Worm (Caenorhabditis elegans) whole organism, L1 larva: ENCODE data around the gene R10E4.11.
A peak's percentile ranks its signal among the peaks of the same experiment; 100 is the strongest.

Source experiments
- C04F5.9 ChIP-seq: sonication (generic microtip); optimal IDR thresholded peaks from 2 replicates; lab custom pipeline; 2016; ENCODE audit warnings: missing genetic modification characterization, missing compliant biosample characterization
- Y116A8C.19 ChIP-seq: sonication (generic microtip); optimal IDR thresholded peaks from 2 replicates; lab custom pipeline; 2016; ENCODE audit warnings: missing compliant biosample characterization, missing genetic modification characterization, borderline replicate concordance
- aha-1 ChIP-seq: fragments of 150-350 bp; optimal IDR thresholded peaks from 2 replicates; lab custom pipeline; 2014; ENCODE audit warnings: missing biosample characterization, missing genetic modification characterization
- ama-1 ChIP-seq: fragments of 150-350 bp; optimal IDR thresholded peaks from 2 replicates; lab custom pipeline; 2014
- ceh-63 ChIP-seq: fragments of 200-800 bp; sonication (Bioruptor generic); optimal IDR thresholded peaks from 2 replicates; lab custom pipeline; 2018; ENCODE audit warnings: mild to moderate bottlenecking, missing genetic modification characterization, missing compliant biosample characterization
- ceh-82 ChIP-seq, 3 experiments: fragments of 150-350 bp in 1 of 3; sonication (generic microtip) in 2 of 3; optimal IDR thresholded peaks; 2 replicates each; lab custom pipeline; 2014 to 2017; ENCODE audit warnings: missing biosample characterization in 3 of 3, missing genetic modification characterization in 3 of 3
- ceh-88 ChIP-seq: fragments of 200-800 bp; sonication (Bioruptor generic); IDR thresholded peaks from 2 replicates; pipeline ENCODE4 v1.3.6; 2022; ENCODE audit warnings: missing genetic modification characterization, missing compliant biosample characterization
- ces-1 ChIP-seq: fragments of 150-350 bp; optimal IDR thresholded peaks from 2 replicates; lab custom pipeline; 2014; ENCODE audit warnings: missing biosample characterization, missing genetic modification reagents, missing genetic modification characterization
- dpl-1 ChIP-seq, 3 experiments: fragments of 150-350 bp in 2 of 3; sonication (generic microtip) in 1 of 3; optimal IDR thresholded peaks; 2 replicates each; lab custom pipeline; 2014 to 2017; ENCODE audit warnings: missing biosample characterization in 3 of 3, missing genetic modification characterization in 3 of 3, missing genetic modification reagents in 3 of 3
- dsc-1 ChIP-seq: sonication (generic microtip); optimal IDR thresholded peaks from 2 replicates; lab custom pipeline; 2016; ENCODE audit warnings: mild to moderate bottlenecking, missing genetic modification characterization, missing compliant biosample characterization
- efl-1 ChIP-seq, 4 experiments: fragments of 150-350 bp; optimal IDR thresholded peaks in 3 of 4; peaks in 1 of 4; 1 replicate in 1 of 4; 2 replicates in 3 of 4; lab custom pipeline; 2014; ENCODE audit warnings: missing biosample characterization in 2 of 4, missing genetic modification characterization in 2 of 4, missing genetic modification reagents in 2 of 4
- efl-3 ChIP-seq: fragments of 200-800 bp; sonication (Bioruptor generic); optimal IDR thresholded peaks from 2 replicates; lab custom pipeline; 2018; ENCODE audit warnings: mild to moderate bottlenecking, missing genetic modification characterization, missing compliant biosample characterization
- elt-2 ChIP-seq: sonication (generic microtip); optimal IDR thresholded peaks from 2 replicates; lab custom pipeline; 2016; ENCODE audit warnings: missing genetic modification characterization, mild to moderate bottlenecking, inconsistent platforms, missing compliant biosample characterization, missing genetic modification reagents
- elt-3 ChIP-seq, 6 experiments: fragments of 150-350 bp in 1 of 6; sonication (generic microtip); optimal IDR thresholded peaks; 2 replicates each; lab custom pipeline; 2017 to 2018; ENCODE audit warnings: missing biosample characterization in 6 of 6, missing genetic modification characterization in 6 of 6, inconsistent platforms in 1 of 6
- fkh-10 ChIP-seq: sonication (generic microtip); optimal IDR thresholded peaks from 2 replicates; lab custom pipeline; 2017; ENCODE audit warnings: missing biosample characterization, missing genetic modification reagents, missing genetic modification characterization
- fkh-4 ChIP-seq: sonication (generic microtip); optimal IDR thresholded peaks from 2 replicates; lab custom pipeline; 2016; ENCODE audit warnings: missing compliant biosample characterization, missing genetic modification characterization, borderline replicate concordance
- fos-1 ChIP-seq: fragments of 150-350 bp; optimal IDR thresholded peaks from 2 replicates; lab custom pipeline; 2014; ENCODE audit warnings: missing biosample characterization, missing genetic modification characterization
- hlh-4 ChIP-seq: sonication (generic microtip); optimal IDR thresholded peaks from 2 replicates; lab custom pipeline; 2016; ENCODE audit warnings: mild to moderate bottlenecking, missing genetic modification characterization, missing compliant biosample characterization
- lin-13 ChIP-seq: fragments of 150-350 bp; optimal IDR thresholded peaks from 2 replicates; lab custom pipeline; 2014; ENCODE audit warnings: missing biosample characterization, missing genetic modification reagents, missing genetic modification characterization
- lin-35 ChIP-seq, 2 experiments: fragments of 150-350 bp; optimal IDR thresholded peaks; 2 replicates each; lab custom pipeline; 2014; ENCODE audit warnings: missing biosample characterization in 2 of 2, missing genetic modification characterization in 2 of 2, missing genetic modification reagents in 2 of 2
- mab-9 ChIP-seq: fragments of 200-800 bp; sonication (Bioruptor generic); IDR thresholded peaks from 2 replicates; pipeline ENCODE4 v1.3.6; 2022; ENCODE audit warnings: missing genetic modification reagents, missing genetic modification characterization, missing compliant biosample characterization
- mef-2 ChIP-seq: fragments of 150-350 bp; optimal IDR thresholded peaks from 2 replicates; lab custom pipeline; 2014; ENCODE audit warnings: missing biosample characterization, missing genetic modification characterization
- nhr-11 ChIP-seq: fragments of 150-350 bp; optimal IDR thresholded peaks from 2 replicates; lab custom pipeline; 2014; ENCODE audit warnings: missing biosample characterization, missing genetic modification characterization
- nhr-12 ChIP-seq: sonication (generic microtip); optimal IDR thresholded peaks from 2 replicates; lab custom pipeline; 2017; ENCODE audit warnings: missing biosample characterization, missing genetic modification characterization
- nhr-28 ChIP-seq: fragments of 150-350 bp; optimal IDR thresholded peaks from 2 replicates; lab custom pipeline; 2014; ENCODE audit warnings: missing biosample characterization, missing genetic modification characterization
- nhr-47 ChIP-seq: sonication (generic microtip); optimal IDR thresholded peaks from 2 replicates; lab custom pipeline; 2016; ENCODE audit warnings: mild to moderate bottlenecking, missing genetic modification characterization, moderate library complexity, missing compliant biosample characterization
- nhr-76 ChIP-seq: sonication (generic microtip); optimal IDR thresholded peaks from 2 replicates; lab custom pipeline; 2017; ENCODE audit warnings: missing biosample characterization, missing genetic modification characterization
- nhr-77 ChIP-seq: fragments of 150-350 bp; optimal IDR thresholded peaks from 2 replicates; lab custom pipeline; 2014; ENCODE audit warnings: missing biosample characterization, missing genetic modification characterization
- nhr-85 ChIP-seq: sonication (generic microtip); peaks from one replicate; lab custom pipeline; 2016; ENCODE audit warnings: missing genetic modification characterization, inconsistent platforms, missing compliant biosample characterization
- nhr-90 ChIP-seq: sonication (generic microtip); optimal IDR thresholded peaks from 2 replicates; lab custom pipeline; 2016; ENCODE audit warnings: mild to moderate bottlenecking, missing genetic modification characterization, missing compliant biosample characterization; ENCODE audit not compliant: poor library complexity
- pax-3 ChIP-seq: fragments of 200-800 bp; sonication (Bioruptor generic); optimal IDR thresholded peaks from 2 replicates; lab custom pipeline; 2018; ENCODE audit warnings: mild to moderate bottlenecking, missing genetic modification characterization, moderate library complexity, missing compliant biosample characterization
- pqm-1 ChIP-seq: sonication (generic microtip); optimal IDR thresholded peaks from 3 replicates; lab custom pipeline; 2017; ENCODE audit warnings: missing biosample characterization, missing genetic modification characterization
- rnt-1 ChIP-seq: sonication (generic microtip); optimal IDR thresholded peaks from 2 replicates; lab custom pipeline; 2016; ENCODE audit warnings: mild to moderate bottlenecking, missing genetic modification characterization, moderate library complexity, missing compliant biosample characterization
- snu-23 ChIP-seq: sonication (generic microtip); optimal IDR thresholded peaks from 2 replicates; lab custom pipeline; 2016; ENCODE audit warnings: missing genetic modification characterization, missing compliant biosample characterization
- sptf-1 ChIP-seq: fragments of 150-350 bp; optimal IDR thresholded peaks from 2 replicates; lab custom pipeline; 2014; ENCODE audit warnings: missing biosample characterization, missing genetic modification characterization
- unc-98 ChIP-seq: fragments of 200-800 bp; sonication (Bioruptor generic); IDR thresholded peaks from 2 replicates; pipeline ENCODE4 v1.3.6; 2022; ENCODE audit warnings: missing genetic modification characterization, missing compliant biosample characterization
- vab-15 ChIP-seq: sonication (generic microtip); optimal IDR thresholded peaks from 2 replicates; lab custom pipeline; 2017; ENCODE audit warnings: missing genotype, mild to moderate bottlenecking, missing genetic modification characterization, missing compliant biosample characterization
- zag-1 ChIP-seq: fragments of 150-350 bp; optimal IDR thresholded peaks from 2 replicates; lab custom pipeline; 2014; ENCODE audit warnings: missing biosample characterization, missing genetic modification characterization
- zip-4 ChIP-seq: fragments of 200-800 bp; sonication (Bioruptor generic); optimal IDR thresholded peaks from 2 replicates; lab custom pipeline; 2018; ENCODE audit warnings: mild to moderate bottlenecking, missing genetic modification characterization, moderate library complexity, missing compliant biosample characterization

The R10E4.11 gene

DNA sequence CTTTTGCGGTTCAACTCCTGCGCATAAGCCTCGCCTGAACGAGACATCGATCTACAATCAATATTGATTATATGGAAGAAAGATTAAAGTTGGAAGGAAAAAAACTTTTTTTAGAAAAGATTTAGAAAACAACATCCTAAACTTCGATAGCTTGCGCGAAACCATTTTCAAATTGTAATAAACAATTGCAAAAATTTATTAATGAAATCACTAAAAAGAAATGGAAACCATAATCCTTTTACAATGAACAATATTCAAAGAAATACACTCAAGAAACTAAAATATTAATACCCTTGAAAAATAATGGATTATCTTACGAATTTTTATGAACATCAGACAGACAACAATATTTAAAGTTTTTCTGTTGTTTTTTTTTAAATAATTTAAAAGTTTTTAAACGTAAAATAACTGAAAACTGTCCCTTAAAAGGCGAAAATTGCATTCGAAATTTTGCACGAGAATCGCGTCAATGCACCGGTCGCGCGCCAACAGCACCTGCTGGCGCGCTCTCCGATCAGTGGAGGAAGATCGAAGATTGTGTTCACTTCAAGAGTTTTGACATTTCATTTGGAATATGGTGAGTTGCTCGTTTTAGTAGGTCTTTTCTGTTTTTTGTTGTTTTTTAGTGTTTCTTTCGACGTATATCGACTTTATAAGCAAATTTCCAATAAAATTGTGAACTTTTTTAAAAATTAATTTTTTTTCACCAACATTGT lies 31.5 kb downstream of the R10E4.11 start, which contains the start of the genes sftb-1 and R10E4.1 (continued):
- TF ChIP-seq mab-9 (GFP tag; lab: Robert Waterston, UW): 0 out of 2 replicates have a peak, but pooled peaks have one; percentile 18
- TF ChIP-seq nhr-28 (tag; lab: Kevin White, UChicago): no peak
- no peak for TF ChIP-seq zip-4 (GFP tag; lab: Kevin White, UChicago)
- peak; percentile 22 for TF ChIP-seq nhr-11 (tag; lab: Kevin White, UChicago)
- TF ChIP-seq efl-1 (optimal IDR thresholded peaks at IDR 0.05; lab: Kevin White, UChicago): peak; percentile 69 to 80
- TF ChIP-seq efl-1 (GFP tag; optimal IDR thresholded peaks at IDR 0.05 in 1 of 2; lab: Kevin White, UChicago): peak; percentile 75 to 97
- TF ChIP-seq ceh-63 (GFP tag; lab: Kevin White, UChicago): no peak
- TF ChIP-seq nhr-47 (tag; lab: Kevin White, UChicago): peak; percentile 86
- peak; percentile 85 for TF ChIP-seq rnt-1 (tag; lab: Kevin White, UChicago)
- TF ChIP-seq fkh-10 (GFP tag; lab: Kevin White, UChicago): peak; percentile 13
- no peak for TF ChIP-seq zag-1
- TF ChIP-seq fkh-4 (tag; lab: Kevin White, UChicago): no peak
- no peak for TF ChIP-seq vab-15 (tag; lab: Kevin White, UChicago)
- TF ChIP-seq dpl-1 (GFP tag; optimal IDR thresholded peaks at IDR 0.05; lab: Kevin White, UChicago): peak; percentile 66 to 83 (median 81)

DNA sequence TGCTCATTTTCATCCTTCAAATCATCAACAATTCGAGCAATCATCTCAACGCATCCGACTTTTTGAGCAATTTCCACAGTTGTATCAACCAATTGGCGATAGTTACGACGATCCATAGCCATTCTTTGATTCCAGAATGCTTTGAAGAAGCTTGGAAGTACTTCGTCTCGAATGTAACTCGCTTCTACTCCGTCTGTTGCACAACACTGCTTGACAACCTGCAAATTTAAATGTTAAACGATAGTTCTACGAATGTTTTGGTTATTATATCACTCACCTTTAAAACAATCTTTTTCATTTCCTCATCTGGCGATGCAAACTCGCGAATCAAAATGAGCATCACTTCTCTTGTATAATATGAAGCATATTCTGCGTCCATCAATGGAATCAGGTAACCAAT lies 34.9 kb downstream of the R10E4.11 start:
- TF ChIP-seq unc-98 (GFP tag; lab: Robert Waterston, UW) (no peak), elt-2 (tag; lab: Kevin White, UChicago) (no peak), Y116A8C.19 (tag; lab: Kevin White, UChicago) (no peak), hlh-4 (tag; lab: Kevin White, UChicago) (no peak), nhr-85 (tag; lab: Kevin White, UChicago) (no peak), ceh-82 (tag; optimal IDR thresholded peaks at IDR 0.05; lab: Kevin White, UChicago) (no peak), nhr-77 (tag; lab: Kevin White, UChicago) (no peak), pax-3 (tag; lab: Kevin White, UChicago) (no peak), efl-1 (optimal IDR thresholded peaks at IDR 0.05; lab: Kevin White, UChicago) (no peak), efl-1 (GFP tag; optimal IDR thresholded peaks at IDR 0.05 in 1 of 2; lab: Kevin White, UChicago) (peak in 1 of 2 experiments; percentile 70)

DNA sequence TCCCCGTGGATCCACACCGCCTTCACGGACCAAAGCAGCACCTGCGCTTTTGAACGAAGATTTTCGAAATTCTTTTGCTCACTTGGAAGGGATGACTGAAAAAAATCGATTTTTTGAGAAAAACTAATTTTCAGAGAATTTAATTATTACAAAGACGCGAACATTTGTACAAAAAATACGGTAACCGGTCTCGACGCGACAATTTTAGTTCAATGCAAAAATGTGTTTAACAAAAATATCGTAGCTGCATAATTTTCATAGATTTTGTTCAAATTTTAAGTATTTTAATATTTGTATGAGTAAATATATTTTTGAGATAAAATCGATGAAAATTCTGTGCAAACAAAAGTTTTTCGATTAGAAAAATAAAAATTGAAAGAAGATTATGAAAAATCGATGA lies 37.8 kb downstream of the R10E4.11 start, which contains the start of gene T08A11.1:
Gene T08A11.1 (minus strand): TSS at position 101 of the 400 bp plus-strand sequence.
- no peak for TF ChIP-seq lin-13 (GFP tag; lab: Kevin White, UChicago)
- no peak for TF ChIP-seq snu-23
- TF ChIP-seq nhr-90 (tag; lab: Kevin White, UChicago): no peak
- TF ChIP-seq nhr-76 (tag; lab: Kevin White, UChicago): no peak
- TF ChIP-seq hlh-4 (tag; lab: Kevin White, UChicago): no peak
- TF ChIP-seq lin-35 (GFP tag; optimal IDR thresholded peaks at IDR 0.05; lab: Kevin White, UChicago): no peak
- TF ChIP-seq vab-15 (tag; lab: Kevin White, UChicago): no peak
- no peak for TF ChIP-seq sptf-1 (tag; lab: Kevin White, UChicago)
- TF ChIP-seq elt-3 (tag; optimal IDR thresholded peaks at IDR 0.05; lab: Kevin White, UChicago): no peak
- no peak for TF ChIP-seq fos-1 (tag; lab: Kevin White, UChicago)
- TF ChIP-seq nhr-85 (tag; lab: Kevin White, UChicago): no peak
- TF ChIP-seq zag-1: no peak
- TF ChIP-seq ceh-88 (GFP tag; lab: Robert Waterston, UW): no peak
- no peak for TF ChIP-seq ceh-82 (tag; optimal IDR thresholded peaks at IDR 0.05; lab: Kevin White, UChicago)

DNA sequence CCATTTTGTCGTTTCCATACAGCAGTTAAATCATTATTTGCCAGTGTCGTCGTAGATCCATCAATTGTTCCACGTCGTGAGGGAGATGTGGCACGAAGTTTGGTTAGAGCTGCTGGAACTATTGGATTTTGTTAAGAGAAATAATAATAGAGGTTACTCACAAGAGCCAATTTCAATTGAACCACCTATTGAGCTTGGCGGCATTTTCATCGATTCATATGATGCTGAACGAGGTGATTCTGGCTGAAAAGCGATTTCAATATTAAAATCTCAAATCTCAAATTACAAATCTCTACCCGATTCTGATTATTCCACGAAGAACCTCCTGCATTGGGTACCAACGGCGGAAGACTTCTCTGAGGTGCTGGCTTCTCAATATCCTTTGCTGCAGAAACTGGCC lies 42.9 kb downstream of the R10E4.11 start:
- TF ChIP-seq aha-1 (tag; lab: Kevin White, UChicago): no peak
- TF ChIP-seq mef-2 (tag; lab: Kevin White, UChicago): no peak
- TF ChIP-seq ama-1: no peak
- no peak for TF ChIP-seq nhr-90 (tag; lab: Kevin White, UChicago)
- no peak for TF ChIP-seq fkh-4 (tag; lab: Kevin White, UChicago)
- no peak for TF ChIP-seq nhr-47 (tag; lab: Kevin White, UChicago)
- TF ChIP-seq pqm-1 (tag; lab: Kevin White, UChicago): no peak
- no peak for TF ChIP-seq lin-13 (GFP tag; lab: Kevin White, UChicago)
- no peak for TF ChIP-seq nhr-85 (tag; lab: Kevin White, UChicago)
- no peak for TF ChIP-seq ces-1 (GFP tag; lab: Kevin White, UChicago)
- no peak for TF ChIP-seq efl-1 (optimal IDR thresholded peaks at IDR 0.05; lab: Kevin White, UChicago)
- no peak for TF ChIP-seq efl-1 (GFP tag; optimal IDR thresholded peaks at IDR 0.05 in 1 of 2; lab: Kevin White, UChicago)
- no peak for TF ChIP-seq dsc-1 (tag; lab: Kevin White, UChicago)
- TF ChIP-seq nhr-12 (tag; lab: Kevin White, UChicago): no peak
- no peak for TF ChIP-seq elt-3 (tag; optimal IDR thresholded peaks at IDR 0.05; lab: Kevin White, UChicago)
- no peak for TF ChIP-seq efl-3
- no peak for TF ChIP-seq C04F5.9 (tag; lab: Kevin White, UChicago)
- TF ChIP-seq dpl-1 (GFP tag; optimal IDR thresholded peaks at IDR 0.05; lab: Kevin White, UChicago): no peak
